Worm (Caenorhabditis elegans) whole organism, L4 larva: Measurements from ENCODE around the gene C49F5.13.
A peak's percentile ranks its signal among the peaks of the same experiment; 100 is the strongest.

Experiments
- F49E8.2 ChIP-seq: sonication (generic microtip); optimal IDR thresholded peaks from 2 replicates; lab custom pipeline; 2016; ENCODE audit warnings: missing compliant biosample characterization, mild to moderate bottlenecking, missing genetic modification characterization, borderline replicate concordance
- T26A8.4 ChIP-seq: fragments of 200-800 bp; sonication (Bioruptor generic); IDR thresholded peaks from 2 replicates; pipeline ENCODE4 v1.3.6; 2022; ENCODE audit warnings: missing genetic modification characterization, missing compliant biosample characterization
- ZK546.5 ChIP-seq, 2 experiments: sonication (generic microtip); optimal IDR thresholded peaks; 2 replicates each; lab custom pipeline; 2017; ENCODE audit warnings: missing biosample characterization in 2 of 2, missing genetic modification characterization in 2 of 2
- aha-1 ChIP-seq: fragments of 150-350 bp; peaks from one replicate; lab custom pipeline; 2014; ENCODE audit warnings: missing biosample characterization, missing genetic modification characterization
- aly-2 ChIP-seq: sonication (generic microtip); optimal IDR thresholded peaks from 2 replicates; lab custom pipeline; 2018; ENCODE audit warnings: missing biosample characterization, missing genetic modification characterization
- ceh-20 ChIP-seq: fragments of 200-800 bp; sonication (Bioruptor generic); IDR thresholded peaks from 2 replicates; pipeline ENCODE4 v1.3.6; 2022; ENCODE audit warnings: missing genetic modification reagents, missing genetic modification characterization, missing compliant biosample characterization
- ceh-44 ChIP-seq: fragments of 200-800 bp; sonication (Bioruptor generic); IDR thresholded peaks from 2 replicates; pipeline ENCODE4 v1.3.6; 2022; ENCODE audit warnings: missing genetic modification reagents, missing genetic modification characterization, missing compliant biosample characterization
- ceh-82 ChIP-seq: sonication (generic microtip); optimal IDR thresholded peaks from 2 replicates; lab custom pipeline; 2017; ENCODE audit warnings: missing biosample characterization, missing genetic modification characterization
- ces-1 ChIP-seq: fragments of 150-350 bp; sonication (generic microtip); optimal IDR thresholded peaks from 4 replicates; lab custom pipeline; 2014; ENCODE audit warnings: missing biosample characterization, missing genetic modification reagents, missing genetic modification characterization
- cey-2 ChIP-seq: sonication (generic microtip); optimal IDR thresholded peaks from 3 replicates; lab custom pipeline; 2017; ENCODE audit warnings: missing genetic modification characterization, mild to moderate bottlenecking, missing compliant biosample characterization, antibody characterized with exemption, borderline replicate concordance; ENCODE audit not compliant: insufficient read depth
- ctbp-1 ChIP-seq: fragments of 200-800 bp; sonication (Bioruptor generic); IDR thresholded peaks from 2 replicates; pipeline ENCODE4 v1.3.6; 2022; ENCODE audit warnings: missing genetic modification reagents, missing genetic modification characterization, missing compliant biosample characterization
- daf-12 ChIP-seq: fragments of 150-350 bp; optimal IDR thresholded peaks from 2 replicates; lab custom pipeline; 2014; ENCODE audit warnings: missing biosample characterization, missing genetic modification reagents, missing genetic modification characterization
- daf-16 ChIP-seq, 3 experiments: sonication (generic microtip); optimal IDR thresholded peaks; 2 replicates each; lab custom pipeline; 2016 to 2017; ENCODE audit warnings: missing genetic modification characterization in 3 of 3, missing genetic modification reagents in 3 of 3, mild to moderate bottlenecking in 2 of 3, missing compliant biosample characterization in 2 of 3, missing biosample characterization in 1 of 3, moderate library complexity in 1 of 3
- daf-19 ChIP-seq: fragments of 200-800 bp; sonication (Bioruptor generic); conservative IDR thresholded peaks from 2 replicates; pipeline ENCODE4 v1.3.6; 2022; ENCODE audit warnings: missing genetic modification characterization, missing compliant biosample characterization
- dmd-6 ChIP-seq: fragments of 200-800 bp; sonication (Bioruptor generic); IDR thresholded peaks from 2 replicates; pipeline ENCODE4 v1.3.6; 2022; ENCODE audit warnings: missing genetic modification reagents, missing genetic modification characterization, missing compliant biosample characterization
- dmd-9 ChIP-seq: fragments of 200-800 bp; sonication (Bioruptor generic); IDR thresholded peaks from 2 replicates; pipeline ENCODE4 v1.3.6; 2022; ENCODE audit warnings: missing genetic modification reagents, missing genetic modification characterization, missing compliant biosample characterization
- dve-1 ChIP-seq: sonication (generic microtip); optimal IDR thresholded peaks from 2 replicates; lab custom pipeline; 2017; ENCODE audit warnings: antibody characterized with exemption, mild to moderate bottlenecking, missing genetic modification characterization, missing compliant biosample characterization; ENCODE audit not compliant: insufficient read depth
- hif-1 ChIP-seq, 2 experiments: sonication (generic microtip); optimal IDR thresholded peaks; 2 replicates each; lab custom pipeline; 2016 to 2017; ENCODE audit warnings: missing compliant biosample characterization in 2 of 2, missing genetic modification characterization in 2 of 2, missing genetic modification reagents in 2 of 2, missing genotype in 2 of 2, mild to moderate bottlenecking in 1 of 2
- hlh-11 ChIP-seq: fragments of 200-800 bp; sonication (Bioruptor generic); optimal IDR thresholded peaks from 2 replicates; lab custom pipeline; 2018; ENCODE audit warnings: mild to moderate bottlenecking, missing genetic modification characterization, missing compliant biosample characterization
- hlh-30 ChIP-seq: sonication (generic microtip); optimal IDR thresholded peaks from 2 replicates; lab custom pipeline; 2017; ENCODE audit warnings: antibody characterized with exemption, mild to moderate bottlenecking, missing genetic modification characterization, missing compliant biosample characterization; ENCODE audit not compliant: insufficient read depth
- hmg-1.1 ChIP-seq: fragments of 200-800 bp; sonication (Bioruptor generic); IDR thresholded peaks from 2 replicates; pipeline ENCODE4 v1.3.6; 2022; ENCODE audit warnings: missing genetic modification reagents, missing genetic modification characterization, missing compliant biosample characterization
- lin-1 ChIP-seq: fragments of 200-800 bp; sonication (Bioruptor generic); IDR thresholded peaks from 2 replicates; pipeline ENCODE4 v1.3.6; 2022; ENCODE audit warnings: missing genetic modification reagents, missing genetic modification characterization, missing compliant biosample characterization
- lin-38 ChIP-seq: fragments of 200-800 bp; sonication (Bioruptor generic); IDR thresholded peaks from 2 replicates; pipeline ENCODE4 v1.3.6; 2022; ENCODE audit warnings: missing genetic modification reagents, missing genetic modification characterization, missing compliant biosample characterization
- lin-39 ChIP-seq: fragments of 150-350 bp; optimal IDR thresholded peaks from 2 replicates; lab custom pipeline; 2014; ENCODE audit warnings: missing biosample characterization, missing genetic modification reagents, missing genetic modification characterization
- madf-5 ChIP-seq, 2 experiments: fragments of 200-800 bp; sonication (Bioruptor generic); IDR thresholded peaks; 2 replicates each; pipeline ENCODE4 v1.3.6; 2022; ENCODE audit warnings: missing compliant biosample characterization in 2 of 2, missing genetic modification characterization in 2 of 2
- madf-9 ChIP-seq: fragments of 200-800 bp; sonication (Bioruptor generic); conservative IDR thresholded peaks from 2 replicates; pipeline ENCODE4 v1.3.6; 2022; ENCODE audit warnings: missing genetic modification reagents, missing genetic modification characterization, missing compliant biosample characterization
- mdt-29 ChIP-seq: fragments of 200-800 bp; sonication (Bioruptor generic); IDR thresholded peaks from 2 replicates; pipeline ENCODE4 v1.3.6; 2022; ENCODE audit warnings: missing genetic modification reagents, missing genetic modification characterization, missing compliant biosample characterization
- mxl-2 ChIP-seq: fragments of 200-800 bp; sonication (Bioruptor generic); conservative IDR thresholded peaks from 2 replicates; pipeline ENCODE4 v1.3.6; 2022; ENCODE audit warnings: missing genetic modification reagents, missing genetic modification characterization, missing compliant biosample characterization
- nhr-102 ChIP-seq: sonication (generic microtip); optimal IDR thresholded peaks from 2 replicates; lab custom pipeline; 2016; ENCODE audit warnings: mild to moderate bottlenecking, missing genetic modification characterization, moderate library complexity, missing compliant biosample characterization
- nhr-28 ChIP-seq: fragments of 150-350 bp; optimal IDR thresholded peaks from 2 replicates; lab custom pipeline; 2014; ENCODE audit warnings: missing biosample characterization, missing genetic modification characterization
- nhr-41 ChIP-seq: fragments of 200-800 bp; sonication (Bioruptor generic); IDR thresholded peaks from 2 replicates; pipeline ENCODE4 v1.3.6; 2022; ENCODE audit warnings: missing genetic modification reagents, missing genetic modification characterization, missing compliant biosample characterization
- nhr-42 ChIP-seq: fragments of 200-800 bp; sonication (Bioruptor generic); IDR thresholded peaks from 2 replicates; pipeline ENCODE4 v1.3.6; 2022; ENCODE audit warnings: missing genetic modification characterization, missing compliant biosample characterization
- nhr-76 ChIP-seq: fragments of 150-350 bp; optimal IDR thresholded peaks from 2 replicates; lab custom pipeline; 2014; ENCODE audit warnings: missing biosample characterization, missing genetic modification characterization
- nhr-77 ChIP-seq: fragments of 150-350 bp; optimal IDR thresholded peaks from 2 replicates; lab custom pipeline; 2014; ENCODE audit warnings: missing biosample characterization, missing genetic modification characterization
- rbr-2 ChIP-seq: sonication (generic microtip); optimal IDR thresholded peaks from 2 replicates; lab custom pipeline; 2016; ENCODE audit warnings: missing genotype, missing genetic modification characterization, missing compliant biosample characterization
- saeg-2 ChIP-seq: fragments of 200-800 bp; sonication (Bioruptor generic); IDR thresholded peaks from 2 replicates; pipeline ENCODE4 v1.3.6; 2022; ENCODE audit warnings: missing genetic modification reagents, missing genetic modification characterization, missing compliant biosample characterization
- set-16 ChIP-seq: fragments of 200-800 bp; sonication (Bioruptor generic); IDR thresholded peaks from 2 replicates; pipeline ENCODE4 v1.3.6; 2022; ENCODE audit warnings: missing genetic modification reagents, missing genetic modification characterization, missing compliant biosample characterization
- tag-97 ChIP-seq: fragments of 200-800 bp; sonication (Bioruptor generic); IDR thresholded peaks from 2 replicates; pipeline ENCODE4 v1.3.6; 2022; ENCODE audit warnings: missing genetic modification characterization, missing compliant biosample characterization
- tra-1 ChIP-seq: fragments of 200-800 bp; sonication (Bioruptor generic); IDR thresholded peaks from 2 replicates; pipeline ENCODE4 v1.3.6; 2022; ENCODE audit warnings: missing genetic modification reagents, missing genetic modification characterization, missing compliant biosample characterization
- vab-7 ChIP-seq: fragments of 200-800 bp; sonication (Bioruptor generic); IDR thresholded peaks from 2 replicates; pipeline ENCODE4 v1.3.6; 2022; ENCODE audit warnings: missing genetic modification reagents, missing genetic modification characterization, missing compliant biosample characterization
- zfp-2 ChIP-seq: sonication (generic microtip); optimal IDR thresholded peaks from 2 replicates; lab custom pipeline; 2016; ENCODE audit warnings: mild to moderate bottlenecking, missing genetic modification characterization, missing compliant biosample characterization
- zfp-3 ChIP-seq: fragments of 200-800 bp; sonication (Bioruptor generic); conservative IDR thresholded peaks from 2 replicates; pipeline ENCODE4 v1.3.6; 2022; ENCODE audit warnings: missing genetic modification reagents, missing genetic modification characterization, missing compliant biosample characterization
- ztf-7 ChIP-seq: fragments of 150-350 bp; optimal IDR thresholded peaks from 2 replicates; lab custom pipeline; 2014; ENCODE audit warnings: missing biosample characterization, missing genetic modification characterization

Gene C49F5.13

DNA sequence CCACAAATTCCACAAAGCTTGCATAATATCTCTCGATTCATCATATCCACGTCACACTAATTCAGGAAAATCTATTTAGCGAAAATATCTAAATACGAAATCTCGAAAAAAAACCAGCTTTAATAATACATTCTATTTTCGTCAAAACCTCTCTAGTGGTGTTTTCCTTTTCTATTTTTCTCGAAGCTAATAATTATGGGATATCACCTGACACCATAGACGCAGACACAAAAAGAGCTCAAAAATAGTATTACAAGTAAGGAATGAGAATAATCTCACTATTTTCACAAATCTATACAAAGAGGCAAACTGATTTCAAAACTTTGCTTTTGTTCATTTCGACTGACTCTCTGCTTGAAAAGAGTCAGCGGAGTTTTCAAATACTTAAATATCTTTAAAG, 7.9 kb downstream of the C49F5.13 start:
- TF ChIP-seq hlh-30 (tag; lab: Kevin White, UChicago) (peak; percentile 3), aha-1 (no peak), tra-1 (no peak)

DNA sequence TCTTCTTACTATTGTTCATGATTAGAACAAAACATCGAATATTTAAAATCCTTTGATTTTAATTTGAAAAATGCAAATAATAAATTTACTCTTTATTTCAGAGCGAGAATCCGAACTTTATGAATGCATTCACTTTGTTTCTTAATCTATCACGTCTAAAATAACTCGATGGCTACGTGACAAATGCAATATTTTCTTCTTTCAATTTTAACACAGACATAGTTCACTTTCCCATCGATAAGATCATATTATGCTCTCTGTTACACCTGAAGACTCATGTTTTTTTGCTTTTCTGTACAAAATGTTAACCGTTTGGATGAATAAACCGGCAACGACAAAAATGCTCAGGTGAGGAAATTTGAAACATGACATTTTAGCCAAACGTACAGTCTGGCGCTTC, 8.4 kb downstream of the C49F5.13 start:
- TF ChIP-seq set-16 (GFP tag; lab: Robert Waterston, UW) (no peak), ZK546.5 (tag; optimal IDR thresholded peaks at IDR 0.05; lab: Kevin White, UChicago) (no peak), lin-39 (tag; lab: Kevin White, UChicago) (no peak), nhr-42 (no peak), saeg-2 (GFP tag; lab: Robert Waterston, UW) (no peak), nhr-41 (no peak), lin-38 (GFP tag; lab: Robert Waterston, UW) (no peak; the same call in 1 of the 2 replicates), dmd-6 (GFP tag; lab: Robert Waterston, UW) (peak; percentile 21; the same call in 1 of the 2 replicates), nhr-102 (no peak), hif-1 (tag; optimal IDR thresholded peaks at IDR 0.05; lab: Kevin White, UChicago) (peak in 1 of 2 experiments; percentile 99), madf-5 (GFP tag; IDR thresholded peaks at IDR 0.05; lab: Robert Waterston, UW) (no peak), dmd-9 (GFP tag; lab: Robert Waterston, UW) (no peak), mxl-2 (GFP tag; lab: Robert Waterston, UW) (no peak), ceh-82 (tag; lab: Kevin White, UChicago) (no peak), daf-12 (tag; lab: Kevin White, UChicago) (no peak), F49E8.2 (tag; lab: Kevin White, UChicago) (no peak), ceh-20 (GFP tag; lab: Robert Waterston, UW) (no peak), rbr-2 (tag; lab: Kevin White, UChicago) (no peak), nhr-28 (peak; percentile 33), mdt-29 (peak; percentile 41; the same call in 1 of the 2 replicates), hmg-1.1 (no peak), ceh-44 (GFP tag; lab: Robert Waterston, UW) (no peak), daf-19 (GFP tag; lab: Robert Waterston, UW) (no peak), aly-2 (no peak), vab-7 (no peak), daf-16 (GFP tag; optimal IDR thresholded peaks at IDR 0.05; lab: Kevin White, UChicago) (no peak), daf-16 (tag; optimal IDR thresholded peaks at IDR 0.05; lab: Kevin White, UChicago) (peak; percentile 14), zfp-3 (0 out of 2 replicates have a peak, but pooled peaks have one; percentile 27), lin-1 (GFP tag; lab: Robert Waterston, UW) (no peak; the same call in 1 of the 2 replicates), ctbp-1 (GFP tag; lab: Robert Waterston, UW) (no peak), nhr-77 (tag; lab: Kevin White, UChicago) (no peak), tag-97 (GFP tag; lab: Robert Waterston, UW) (no peak), T26A8.4 (GFP tag; lab: Robert Waterston, UW) (no peak), tra-1 (0 out of 2 replicates have a peak, but pooled peaks have one; percentile 29), ces-1 (GFP tag; lab: Kevin White, UChicago) (no peak), aha-1 (peak; percentile 99), cey-2 (tag; lab: Kevin White, UChicago) (no peak), ztf-7 (no peak), nhr-76 (no peak), hlh-11 (tag; lab: Kevin White, UChicago) (peak; percentile 7), dve-1 (tag; lab: Kevin White, UChicago) (peak; percentile 15), madf-9 (GFP tag; lab: Robert Waterston, UW) (no peak), zfp-2 (tag; lab: Kevin White, UChicago) (no peak)
